Worm (Caenorhabditis elegans) whole organism, L2 larva: ENCODE data around the gene ubc-9.
A peak's percentile ranks its signal among the peaks of the same experiment; 100 is the strongest.

ENCODE experiments used
- C34F6.9 ChIP-seq: fragments of 150-350 bp; optimal IDR thresholded peaks from 2 replicates; lab custom pipeline; 2014; ENCODE audit warnings: missing biosample characterization, missing genetic modification characterization
- F13H6.1 ChIP-seq: sonication (generic microtip); optimal IDR thresholded peaks from 2 replicates; lab custom pipeline; 2016; ENCODE audit warnings: missing genetic modification characterization, missing compliant biosample characterization
- R02D3.7 ChIP-seq: fragments of 150-350 bp; optimal IDR thresholded peaks from 2 replicates; lab custom pipeline; 2014; ENCODE audit warnings: missing biosample characterization, missing genetic modification characterization
- Y55F3AM.14 ChIP-seq: fragments of 200-800 bp; sonication (Bioruptor generic); optimal IDR thresholded peaks from 2 replicates; lab custom pipeline; 2018; ENCODE audit warnings: mild to moderate bottlenecking, missing genetic modification characterization, missing compliant biosample characterization
- ZK546.5 ChIP-seq: sonication (generic microtip); optimal IDR thresholded peaks from 2 replicates; lab custom pipeline; 2017; ENCODE audit warnings: missing biosample characterization, missing genetic modification characterization
- alr-1 ChIP-seq: fragments of 150-350 bp; optimal IDR thresholded peaks from 2 replicates; lab custom pipeline; 2014; ENCODE audit warnings: missing biosample characterization, missing genetic modification characterization
- aly-2 ChIP-seq: fragments of 150-350 bp; optimal IDR thresholded peaks from 2 replicates; lab custom pipeline; 2014; ENCODE audit warnings: missing biosample characterization, missing genetic modification characterization
- ama-1 ChIP-seq: fragments of 150-350 bp; optimal IDR thresholded peaks from 2 replicates; lab custom pipeline; 2018; ENCODE audit warnings: inconsistent platforms
- blmp-1 ChIP-seq: sonication (generic microtip); optimal IDR thresholded peaks from 2 replicates; lab custom pipeline; 2017; ENCODE audit warnings: missing genetic modification characterization, mild to moderate bottlenecking, missing compliant biosample characterization, antibody characterized with exemption, moderate library complexity; ENCODE audit not compliant: insufficient read depth
- ceh-16 ChIP-seq: fragments of 150-350 bp; optimal IDR thresholded peaks from 2 replicates; lab custom pipeline; 2014; ENCODE audit warnings: missing biosample characterization, missing genetic modification characterization
- ceh-82 ChIP-seq: fragments of 150-350 bp; optimal IDR thresholded peaks from 2 replicates; lab custom pipeline; 2014; ENCODE audit warnings: missing biosample characterization, missing genetic modification characterization
- crh-2 ChIP-seq: sonication (generic microtip); optimal IDR thresholded peaks from 2 replicates; lab custom pipeline; 2017; ENCODE audit warnings: missing biosample characterization, missing genetic modification characterization
- dmd-4 ChIP-seq: sonication (generic microtip); optimal IDR thresholded peaks from 2 replicates; lab custom pipeline; 2017; ENCODE audit warnings: missing biosample characterization, missing genetic modification characterization
- egl-27 ChIP-seq: sonication (generic microtip); optimal IDR thresholded peaks from 3 replicates; lab custom pipeline; 2017; ENCODE audit warnings: missing biosample characterization, missing genetic modification reagents, missing genetic modification characterization
- elt-1 ChIP-seq: fragments of 150-350 bp; optimal IDR thresholded peaks from 2 replicates; lab custom pipeline; 2014; ENCODE audit warnings: missing biosample characterization, missing genetic modification characterization
- elt-3 ChIP-seq: sonication (generic microtip); optimal IDR thresholded peaks from 2 replicates; lab custom pipeline; 2017; ENCODE audit warnings: missing biosample characterization, missing genetic modification characterization
- fos-1 ChIP-seq: fragments of 150-350 bp; optimal IDR thresholded peaks from 2 replicates; lab custom pipeline; 2014; ENCODE audit warnings: missing biosample characterization, missing genetic modification characterization
- gmeb-1 ChIP-seq: fragments of 150-350 bp; optimal IDR thresholded peaks from 2 replicates; lab custom pipeline; 2014; ENCODE audit warnings: missing biosample characterization, missing genetic modification characterization
- lin-11 ChIP-seq: fragments of 150-350 bp; sonication (generic microtip); optimal IDR thresholded peaks from 2 replicates; lab custom pipeline; 2014; ENCODE audit warnings: missing biosample characterization, missing genetic modification characterization, inconsistent platforms, mixed read lengths
- lin-13 ChIP-seq: fragments of 150-350 bp; optimal IDR thresholded peaks from 2 replicates; lab custom pipeline; 2014; ENCODE audit warnings: missing biosample characterization, missing genetic modification reagents, missing genetic modification characterization
- lin-39 ChIP-seq: fragments of 150-350 bp; optimal IDR thresholded peaks from 2 replicates; lab custom pipeline; 2014; ENCODE audit warnings: missing biosample characterization, missing genetic modification reagents, missing genetic modification characterization
- lsy-2 ChIP-seq, 2 experiments: fragments of 150-350 bp in 1 of 2; sonication (generic microtip) in 1 of 2; optimal IDR thresholded peaks; 2 replicates each; lab custom pipeline; 2014 to 2017; ENCODE audit warnings: missing biosample characterization in 2 of 2, missing genetic modification characterization in 2 of 2
- mab-5 ChIP-seq: fragments of 150-350 bp; optimal IDR thresholded peaks from 2 replicates; lab custom pipeline; 2014; ENCODE audit warnings: missing biosample characterization, missing genetic modification characterization
- mbf-1 ChIP-seq: sonication (generic microtip); optimal IDR thresholded peaks from 2 replicates; lab custom pipeline; 2017; ENCODE audit warnings: missing biosample characterization, missing genetic modification characterization
- mdl-1 ChIP-seq, 2 experiments: fragments of 150-350 bp in 1 of 2; sonication (generic microtip) in 1 of 2; optimal IDR thresholded peaks; 2 replicates each; lab custom pipeline; 2017; ENCODE audit warnings: missing biosample characterization in 2 of 2, missing genetic modification characterization in 2 of 2
- nhr-10 ChIP-seq: sonication (generic microtip); optimal IDR thresholded peaks from 2 replicates; lab custom pipeline; 2017; ENCODE audit warnings: missing biosample characterization, missing genetic modification characterization
- nhr-11 ChIP-seq: fragments of 150-350 bp; optimal IDR thresholded peaks from 2 replicates; lab custom pipeline; 2014; ENCODE audit warnings: missing biosample characterization, missing genetic modification characterization
- nhr-12 ChIP-seq: fragments of 150-350 bp; optimal IDR thresholded peaks from 2 replicates; lab custom pipeline; 2014; ENCODE audit warnings: missing biosample characterization, missing genetic modification characterization
- nhr-129 ChIP-seq: fragments of 150-350 bp; optimal IDR thresholded peaks from 2 replicates; lab custom pipeline; 2014; ENCODE audit warnings: missing biosample characterization, missing genetic modification characterization
- nhr-21 ChIP-seq: fragments of 150-350 bp; optimal IDR thresholded peaks from 2 replicates; lab custom pipeline; 2014; ENCODE audit warnings: missing biosample characterization, missing genetic modification characterization
- nhr-23 ChIP-seq: fragments of 150-350 bp; optimal IDR thresholded peaks from 2 replicates; lab custom pipeline; 2014; ENCODE audit warnings: missing biosample characterization, missing genetic modification reagents, missing genetic modification characterization
- nhr-237 ChIP-seq: fragments of 150-350 bp; optimal IDR thresholded peaks from 2 replicates; lab custom pipeline; 2014; ENCODE audit warnings: missing biosample characterization, missing genetic modification characterization
- nhr-25 ChIP-seq: fragments of 150-350 bp; sonication (generic microtip); optimal IDR thresholded peaks from 3 replicates; lab custom pipeline; 2014; ENCODE audit warnings: missing biosample characterization, missing genetic modification characterization
- nhr-6 ChIP-seq: fragments of 150-350 bp; optimal IDR thresholded peaks from 2 replicates; lab custom pipeline; 2014; ENCODE audit warnings: missing biosample characterization, missing genetic modification characterization
- nhr-77 ChIP-seq: fragments of 150-350 bp; optimal IDR thresholded peaks from 2 replicates; lab custom pipeline; 2014; ENCODE audit warnings: missing biosample characterization, missing genetic modification characterization
- peb-1 ChIP-seq: fragments of 150-350 bp; optimal IDR thresholded peaks from 2 replicates; lab custom pipeline; 2014; ENCODE audit warnings: missing biosample characterization, missing genetic modification characterization
- sem-4 ChIP-seq: fragments of 150-350 bp; optimal IDR thresholded peaks from 2 replicates; lab custom pipeline; 2014; ENCODE audit warnings: missing biosample characterization, missing genetic modification reagents, missing genetic modification characterization
- skn-1 ChIP-seq: sonication (generic microtip); optimal IDR thresholded peaks from 2 replicates; lab custom pipeline; 2017; ENCODE audit warnings: missing biosample characterization, missing genetic modification characterization
- sma-3 ChIP-seq: sonication (generic microtip); optimal IDR thresholded peaks from 2 replicates; lab custom pipeline; 2016; ENCODE audit warnings: missing genetic modification reagents, missing genetic modification characterization, missing compliant biosample characterization
- sma-9 ChIP-seq, 2 experiments: fragments of 150-350 bp in 1 of 2; sonication (generic microtip) in 1 of 2; optimal IDR thresholded peaks; 2 replicates each; lab custom pipeline; 2014 to 2016; ENCODE audit warnings: missing genetic modification characterization in 2 of 2, mild to moderate bottlenecking in 1 of 2, missing biosample characterization in 1 of 2, missing compliant biosample characterization in 1 of 2, missing genetic modification reagents in 1 of 2, moderate library complexity in 1 of 2
- snpc-4 ChIP-seq: fragments of 150-350 bp; optimal IDR thresholded peaks from 2 replicates; lab custom pipeline; 2014; ENCODE audit warnings: missing biosample characterization, missing genetic modification characterization
- unc-39 ChIP-seq: fragments of 150-350 bp; optimal IDR thresholded peaks from 2 replicates; lab custom pipeline; 2014; ENCODE audit warnings: missing biosample characterization, missing genetic modification characterization
- unc-55 ChIP-seq: fragments of 150-350 bp; sonication (generic microtip); optimal IDR thresholded peaks from 3 replicates; lab custom pipeline; 2014; ENCODE audit warnings: missing biosample characterization, missing genetic modification reagents, missing genetic modification characterization
- unc-62 ChIP-seq: fragments of 150-350 bp; optimal IDR thresholded peaks from 2 replicates; lab custom pipeline; 2014; ENCODE audit warnings: missing biosample characterization, missing genetic modification reagents, missing genetic modification characterization
- zag-1 ChIP-seq: fragments of 150-350 bp; optimal IDR thresholded peaks from 2 replicates; lab custom pipeline; 2014; ENCODE audit warnings: missing biosample characterization, missing genetic modification characterization
- ztf-1 ChIP-seq: fragments of 200-800 bp; sonication (Bioruptor generic); conservative IDR thresholded peaks from 2 replicates; pipeline ENCODE4 v1.3.6; 2022; ENCODE audit warnings: missing genetic modification characterization, missing compliant biosample characterization
- ztf-11 ChIP-seq: sonication (generic microtip); optimal IDR thresholded peaks from 2 replicates; lab custom pipeline; 2017; ENCODE audit warnings: missing biosample characterization, missing genetic modification characterization
- ztf-4 ChIP-seq: fragments of 150-350 bp; optimal IDR thresholded peaks from 2 replicates; lab custom pipeline; 2014; ENCODE audit warnings: missing biosample characterization, missing genetic modification characterization

ubc-9 gene

DNA sequence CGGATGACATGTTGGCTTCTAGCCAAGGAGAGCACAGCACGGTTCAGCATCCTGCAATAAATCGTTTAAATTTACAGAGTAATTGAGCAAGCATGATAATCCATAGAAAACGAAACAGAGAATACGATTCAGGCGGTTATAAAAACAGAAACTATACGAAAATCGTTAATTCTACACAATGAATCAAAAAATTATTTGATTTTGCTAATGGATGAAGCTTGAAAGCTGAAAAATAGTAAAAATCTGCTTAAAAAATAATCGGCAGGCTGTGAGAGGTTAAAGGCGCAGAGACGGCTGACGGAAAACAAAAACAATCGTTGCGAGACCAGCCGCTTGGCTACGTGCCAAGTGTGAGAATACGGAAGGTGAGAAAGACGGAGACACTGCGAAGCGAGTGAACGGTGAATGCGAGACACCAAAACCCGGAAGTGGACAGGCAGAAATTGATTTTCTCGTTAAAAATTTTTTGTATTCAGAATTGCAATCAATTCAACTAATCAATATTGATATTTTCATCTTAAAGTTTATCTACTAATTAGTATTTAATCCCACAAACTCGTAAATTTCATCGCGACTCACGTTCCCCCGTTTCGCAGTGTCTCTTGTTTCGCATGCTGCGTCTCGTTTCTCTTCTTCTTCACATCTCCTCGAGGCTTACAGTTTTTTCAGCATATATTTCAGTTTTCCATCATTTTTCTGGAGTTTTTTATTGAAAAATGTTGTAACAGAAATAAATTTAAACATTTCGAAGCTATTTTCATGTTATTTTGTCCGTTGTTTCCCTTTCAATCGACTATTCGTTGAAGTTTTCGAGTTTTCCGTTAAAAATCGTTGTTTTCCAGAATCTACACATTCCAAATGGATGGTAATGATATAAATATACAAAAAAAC, 9.6 kb downstream of the ubc-9 start, which contains the start of the genes F29B9.11 and jmjd-1.2:
Gene F29B9.11 (minus strand): TSS at position 51 of the 891 bp plus-strand sequence.
Gene jmjd-1.2 (plus strand): TSS at position 841 of the 891 bp plus-strand sequence.
- TF ChIP-seq peb-1 (tag; lab: Kevin White, UChicago) = no peak
- TF ChIP-seq lin-39 (tag; lab: Kevin White, UChicago) = no peak
- TF ChIP-seq nhr-12 (tag; lab: Kevin White, UChicago) = no peak
- no peak for TF ChIP-seq aly-2 (tag; lab: Kevin White, UChicago)
- TF ChIP-seq ZK546.5 (tag; lab: Kevin White, UChicago) = peak; percentile 72
- peak; percentile 2 for TF ChIP-seq mbf-1 (tag; lab: Kevin White, UChicago)
- TF ChIP-seq ztf-4 (tag; lab: Kevin White, UChicago) = peak; percentile 76
- TF ChIP-seq elt-1 (tag; lab: Kevin White, UChicago) = no peak
- no peak for TF ChIP-seq ceh-82 (tag; lab: Kevin White, UChicago)
- peak; percentile 88 for TF ChIP-seq nhr-25 (tag; lab: Kevin White, UChicago)
- peak; percentile 74 for TF ChIP-seq Y55F3AM.14 (GFP tag; lab: Kevin White, UChicago)
- no peak for TF ChIP-seq skn-1 (tag; lab: Kevin White, UChicago)
- TF ChIP-seq ztf-1 = no peak
- TF ChIP-seq lsy-2 (tag; optimal IDR thresholded peaks at IDR 0.05; lab: Kevin White, UChicago) = peak; percentile 87 to 95
- TF ChIP-seq ama-1 = no peak
- peak; percentile 75 for TF ChIP-seq blmp-1
- TF ChIP-seq sem-4 = peak; percentile 93
- no peak for TF ChIP-seq alr-1 (tag; lab: Kevin White, UChicago)
- no peak for TF ChIP-seq nhr-23 (tag; lab: Kevin White, UChicago)
- peak in 1 of 2 experiments; percentile 51 for TF ChIP-seq mdl-1 (tag; optimal IDR thresholded peaks at IDR 0.05; lab: Kevin White, UChicago)
- peak; percentile 68 for TF ChIP-seq zag-1 (tag; lab: Kevin White, UChicago)
- peak; percentile 92 for TF ChIP-seq F13H6.1 (tag; lab: Kevin White, UChicago)
- peak; percentile 10 for TF ChIP-seq unc-62 (GFP tag; lab: Kevin White, UChicago)
- TF ChIP-seq unc-39 = no peak
- TF ChIP-seq dmd-4 = no peak
- TF ChIP-seq ztf-11 (tag; lab: Kevin White, UChicago) = no peak
- TF ChIP-seq crh-2 (tag; lab: Kevin White, UChicago) = peak; percentile 95
- peak; percentile 93 for TF ChIP-seq lin-13 (GFP tag; lab: Kevin White, UChicago)
- TF ChIP-seq mab-5 = peak; percentile 82
- peak; percentile 78 for TF ChIP-seq snpc-4 (tag; lab: Kevin White, UChicago)
- peak; percentile 39 for TF ChIP-seq nhr-77 (tag; lab: Kevin White, UChicago)
- no peak for TF ChIP-seq nhr-11 (tag; lab: Kevin White, UChicago)
- no peak for TF ChIP-seq elt-3 (tag; lab: Kevin White, UChicago)
- TF ChIP-seq nhr-6 (tag; lab: Kevin White, UChicago) = peak; percentile 55
- TF ChIP-seq C34F6.9 (tag; lab: Kevin White, UChicago) = peak; percentile 97
- peak; percentile 91 for TF ChIP-seq lin-11 (tag; lab: Kevin White, UChicago)
- TF ChIP-seq nhr-237 = peak; percentile 73
- TF ChIP-seq fos-1 = peak; percentile 72
- TF ChIP-seq nhr-129 (tag; lab: Kevin White, UChicago) = peak; percentile 84
- peak; percentile 88 for TF ChIP-seq sma-9 (GFP tag; optimal IDR thresholded peaks at IDR 0.05; lab: Kevin White, UChicago)
- no peak for TF ChIP-seq sma-9 (tag; optimal IDR thresholded peaks at IDR 0.05; lab: Kevin White, UChicago)
- peak; percentile 89 for TF ChIP-seq unc-55 (GFP tag; lab: Kevin White, UChicago)
- peak; percentile 54 for TF ChIP-seq ceh-16
- TF ChIP-seq gmeb-1 (tag; lab: Kevin White, UChicago) = peak; percentile 79
- peak; percentile 89 for TF ChIP-seq nhr-21 (tag; lab: Kevin White, UChicago)
- TF ChIP-seq egl-27 (tag; lab: Kevin White, UChicago) = peak; percentile 78
- peak; percentile 47 for TF ChIP-seq R02D3.7
- peak; percentile 98 for TF ChIP-seq sma-3 (GFP tag; lab: Kevin White, UChicago)
- TF ChIP-seq nhr-10 (tag; lab: Kevin White, UChicago) = peak; percentile 30
